Fruit fly (Drosophila melanogaster): ENCODE data around the gene CG10357.

- TF ChIP-seq CG17806 (tag; optimal IDR thresholded peaks at IDR 0.05) (no peak), fd96Ca (GFP tag; IDR thresholded peaks at IDR 0.05) (no peak), rn (GFP tag; IDR thresholded peaks at IDR 0.05) (no peak), Ets98B (GFP tag; IDR thresholded peaks at IDR 0.05) (no peak)
Measured at dm6 chr3L:3570617-3571016, 44.6 kb upstream of the CG10357 start.

Measured in whole organism, pupa.